Worm (Caenorhabditis elegans) whole organism, dauer: ENCODE results near the gene nsph-3.1.
"Not testable (repeated sequence)": the region's sequence is repeated elsewhere in the genome, so short reads cannot be mapped to it uniquely, and the experiment has no call there.

Experiments used
- unc-62 ChIP-seq: sonication (generic microtip); optimal IDR thresholded peaks from 2 replicates; lab custom pipeline; 2017; ENCODE audit warnings: missing biosample characterization, missing genetic modification reagents, missing genetic modification characterization

The nsph-3.1 gene

DNA sequence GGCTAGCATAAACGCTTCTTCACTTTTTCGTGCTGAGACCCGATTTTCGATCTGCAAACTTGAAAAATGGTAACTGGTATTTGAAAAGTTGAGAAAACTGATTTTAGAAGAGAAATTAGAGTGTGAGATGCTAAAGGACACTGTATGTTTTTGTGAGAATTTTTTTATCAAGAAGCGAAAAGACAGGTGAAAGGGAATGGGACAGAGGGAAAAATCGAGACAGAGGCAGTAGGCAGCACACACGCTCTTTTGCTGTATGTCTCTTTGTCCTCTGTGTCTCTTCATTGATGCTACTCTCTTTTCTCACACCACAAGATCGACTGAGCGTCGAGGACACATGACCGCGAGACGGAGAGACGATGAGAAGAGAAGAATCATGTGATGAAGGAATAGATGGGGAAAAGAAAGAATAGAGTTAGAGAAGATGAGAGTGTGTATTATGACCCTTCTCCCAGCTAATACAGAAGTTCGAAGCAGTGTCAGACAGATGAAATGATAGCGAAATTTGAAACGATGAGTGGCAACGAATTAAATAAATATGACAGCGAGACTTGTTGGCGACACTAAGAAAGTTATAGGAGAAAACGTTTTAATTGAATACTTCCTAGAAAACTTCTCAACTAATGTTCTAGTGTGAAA is 13.6 kb upstream of the nsph-3.1 start, which contains the start of gene lgg-2:
lgg-2 (minus strand) TSS at position 51 of the 639 bp plus-strand sequence.
- no peak for TF ChIP-seq unc-62 (GFP tag; lab: Kevin White, UChicago)

DNA sequence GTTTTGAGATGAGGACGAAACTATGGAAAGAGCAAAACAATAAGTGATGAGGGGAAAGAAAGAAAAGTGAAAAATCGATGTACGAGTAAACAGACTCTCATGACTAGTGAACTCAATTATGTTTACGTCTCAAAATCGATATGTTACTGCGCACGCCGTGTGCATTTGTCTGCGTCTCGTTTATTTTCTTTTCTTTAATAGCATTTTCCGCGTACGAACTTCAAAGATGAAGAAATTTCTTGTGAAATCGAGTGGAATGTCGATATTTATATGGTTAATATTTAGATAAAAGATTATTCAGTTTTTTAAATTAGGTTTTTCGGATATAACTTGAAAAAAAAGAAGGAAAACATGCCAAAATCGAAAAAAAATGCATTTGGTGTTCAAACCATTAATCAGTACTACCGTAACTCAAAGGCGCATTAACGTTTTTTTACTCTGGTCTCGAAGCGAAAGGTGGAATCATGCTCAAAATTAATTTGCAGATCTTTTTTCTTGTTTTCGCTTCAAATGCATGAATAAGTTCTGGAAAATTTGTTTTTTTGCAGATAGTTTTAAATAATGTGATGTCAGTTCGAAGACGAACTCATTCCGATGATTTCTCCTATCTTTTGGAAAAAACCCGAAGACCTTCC is 12.6 kb upstream of the nsph-3.1 start, which contains the start of gene fic-1:
fic-1 (plus strand) TSS at position 549 of the 635 bp plus-strand sequence.
- no peak for TF ChIP-seq unc-62 (GFP tag; lab: Kevin White, UChicago)

DNA sequence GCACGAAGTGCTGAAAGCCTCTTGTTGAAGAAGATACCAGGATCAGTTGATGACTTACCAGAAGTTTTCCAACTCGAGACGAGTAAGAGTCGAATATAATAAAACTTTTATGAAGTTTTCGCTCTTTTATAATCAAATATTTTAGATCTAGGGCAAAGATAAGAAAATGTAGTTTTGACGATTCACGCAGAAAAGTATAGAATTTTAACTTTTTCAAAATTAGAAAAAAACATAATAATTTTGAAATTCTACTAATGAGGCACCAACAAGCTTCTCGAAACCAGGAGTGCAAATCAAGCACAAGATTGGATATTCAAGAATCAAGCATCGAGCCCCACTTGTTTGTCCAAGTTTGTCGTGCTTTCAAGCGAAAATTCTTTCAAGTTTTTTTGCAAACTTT is 813 bp upstream of the nsph-3.1 start, which contains the start of gene Y69E1A.1:
Y69E1A.1 (minus strand) TSS at position 101 of the 400 bp plus-strand sequence.
- TF ChIP-seq unc-62 (GFP tag; lab: Kevin White, UChicago), result no peak

DNA sequence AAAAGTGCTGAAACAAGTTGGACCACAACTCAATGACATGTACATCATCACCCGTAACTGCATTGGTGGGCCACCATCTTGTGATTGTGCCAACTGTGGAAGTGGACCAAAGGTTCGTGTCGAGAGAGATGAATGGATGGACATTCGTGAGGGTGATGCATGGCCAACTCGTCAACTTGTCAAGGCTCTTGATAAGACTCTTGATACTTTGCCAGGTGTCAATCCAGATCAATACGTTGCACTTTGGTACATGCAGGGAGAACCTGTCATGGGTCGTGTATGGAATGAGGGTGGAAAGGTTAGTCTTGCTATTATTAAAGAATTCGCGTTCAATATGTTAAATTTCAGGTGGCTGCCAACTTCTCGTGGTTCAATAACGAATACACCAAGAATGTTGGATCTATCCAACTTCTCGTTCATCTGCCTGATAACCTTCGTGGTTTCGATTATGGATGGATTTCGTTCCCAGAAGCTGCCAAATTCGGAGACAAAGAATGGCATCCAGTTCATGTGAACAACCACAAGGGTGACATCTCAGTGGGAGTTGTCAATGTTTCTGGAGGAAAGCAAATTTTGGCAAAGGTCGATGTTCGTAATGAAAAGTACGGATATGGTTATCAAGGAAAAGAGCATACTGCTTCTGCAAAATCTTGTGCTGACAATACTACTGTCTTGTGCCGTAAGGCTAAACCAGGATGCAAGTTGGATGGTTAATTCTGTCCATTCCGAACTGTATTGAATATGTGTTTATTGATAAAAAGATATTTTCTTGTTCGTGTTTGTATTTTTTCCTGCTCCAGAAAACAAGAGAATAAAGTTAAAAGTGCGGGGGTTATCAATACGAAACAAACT is 979 bp downstream of the nsph-3.1 start:
- TF ChIP-seq unc-62 (GFP tag; lab: Kevin White, UChicago), result no peak

DNA sequence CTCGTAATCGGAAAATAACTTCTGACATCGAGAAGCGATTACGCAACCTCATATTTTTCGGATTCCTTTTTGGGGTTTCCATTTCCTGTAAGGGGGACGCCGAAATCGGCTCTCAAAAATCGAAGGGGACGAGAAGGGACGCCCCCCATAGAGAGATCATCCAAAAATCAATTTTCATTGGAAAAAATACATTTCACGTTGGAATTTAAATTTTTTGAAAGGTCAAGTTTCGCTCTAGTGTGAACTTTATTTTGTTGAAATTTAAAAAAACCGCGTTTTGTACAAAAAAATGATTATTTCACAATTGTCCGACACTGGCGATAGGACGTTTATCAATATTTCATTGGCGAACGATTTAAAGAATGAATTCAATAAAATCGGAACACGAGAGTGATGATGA is 2.4 kb downstream of the nsph-3.1 start, which contains the start of gene Y69E1A.3:
Y69E1A.3 (plus strand) TSS at position 301 of the 400 bp plus-strand sequence.
- no peak for TF ChIP-seq unc-62 (GFP tag; lab: Kevin White, UChicago)

DNA sequence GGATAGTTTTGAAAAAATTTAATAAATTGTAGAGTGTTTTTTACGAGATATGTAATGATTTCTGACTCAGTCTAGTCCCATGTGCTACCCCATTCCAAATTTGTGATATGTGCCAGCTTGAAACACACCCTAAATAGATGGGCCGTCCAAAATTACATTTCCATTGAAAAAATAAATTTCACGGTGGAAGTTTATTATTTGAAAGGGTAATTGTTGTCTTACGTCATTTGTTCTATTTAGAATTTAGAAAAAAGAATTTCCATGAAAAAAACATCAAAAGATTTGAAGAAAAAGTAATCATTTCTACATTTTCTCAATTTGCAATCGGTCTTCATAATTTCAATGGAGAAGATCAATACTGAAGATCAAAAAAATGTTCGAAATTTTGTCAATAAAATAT is 5.3 kb downstream of the nsph-3.1 start, which contains the start of gene Y69E1A.4:
Y69E1A.4 (plus strand) TSS at position 301 of the 400 bp plus-strand sequence.
- not testable (repeated sequence) for TF ChIP-seq unc-62 (GFP tag; lab: Kevin White, UChicago)

DNA sequence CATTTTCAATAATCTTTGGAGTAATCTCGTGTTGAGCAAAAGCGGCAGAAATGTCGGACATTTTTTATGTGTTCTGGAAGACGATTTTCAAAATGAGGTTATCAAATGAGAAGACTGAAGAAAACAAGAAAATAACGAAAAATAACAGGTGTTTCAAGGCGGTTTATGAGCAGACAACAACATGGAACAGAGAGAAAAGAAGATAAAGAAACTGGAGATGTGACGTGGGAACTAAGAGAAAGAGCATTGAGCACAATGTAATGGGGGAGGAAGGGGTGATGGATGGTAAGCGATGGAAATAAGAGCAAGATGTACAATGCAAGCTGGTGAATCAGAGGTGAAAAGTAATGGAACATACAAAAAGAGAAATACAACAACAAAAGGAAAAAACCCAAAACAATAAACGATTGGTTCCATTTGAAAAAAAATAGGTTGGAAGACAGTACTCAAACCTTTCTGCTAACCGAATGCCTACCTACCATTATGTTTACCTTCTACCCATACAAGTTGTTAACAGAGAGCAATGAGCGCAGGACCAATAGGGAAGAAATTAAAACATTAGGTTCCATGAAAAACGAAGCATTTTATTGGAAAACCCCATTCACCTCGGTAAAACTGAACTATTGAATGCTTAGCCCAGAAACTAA is 8.1 kb downstream of the nsph-3.1 start, which contains the start of gene Y69E1A.5:
Y69E1A.5 (minus strand) TSS at position 73 of the 647 bp plus-strand sequence.
- no peak for TF ChIP-seq unc-62 (GFP tag; lab: Kevin White, UChicago)

DNA sequence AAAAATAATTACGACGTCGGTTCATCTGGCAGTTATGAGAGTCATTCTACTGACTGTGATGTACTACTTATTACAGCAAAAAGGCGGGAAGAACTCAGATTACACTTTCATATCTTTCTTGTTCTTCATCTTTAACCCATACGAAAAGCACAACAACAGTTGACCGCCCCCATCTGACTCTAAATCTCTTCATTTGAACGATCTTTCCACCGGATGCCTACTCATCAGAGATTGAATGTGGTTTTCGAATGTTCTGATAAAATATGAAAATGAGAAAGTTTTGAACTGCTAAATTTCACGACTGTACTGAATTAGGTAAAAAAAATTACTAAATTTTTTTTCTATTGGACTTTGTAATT is 8.6 kb downstream of the nsph-3.1 start, which contains the start of gene sri-19:
sri-19 (plus strand) TSS at position 143 of the 359 bp plus-strand sequence.
- no peak for TF ChIP-seq unc-62 (GFP tag; lab: Kevin White, UChicago)

DNA sequence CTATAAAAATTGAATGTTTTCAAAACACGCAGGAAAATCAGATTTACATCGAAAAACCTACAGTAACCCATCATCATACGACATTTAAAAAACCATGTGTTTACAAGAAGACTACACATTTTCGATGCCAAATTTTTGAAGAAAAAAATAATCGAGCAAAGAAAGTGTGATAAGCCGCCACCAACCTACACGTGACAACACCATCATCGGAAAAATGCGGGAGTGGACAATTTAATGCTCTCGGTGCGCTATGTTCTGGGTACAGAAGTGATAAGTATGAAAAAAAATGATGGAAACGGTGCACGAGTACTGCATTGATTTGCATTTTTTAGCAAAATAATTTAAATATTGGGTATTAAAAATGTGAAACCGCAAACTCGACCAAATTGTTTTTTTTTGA is 15.1 kb downstream of the nsph-3.1 start:
- no peak for TF ChIP-seq unc-62 (GFP tag; lab: Kevin White, UChicago)

DNA sequence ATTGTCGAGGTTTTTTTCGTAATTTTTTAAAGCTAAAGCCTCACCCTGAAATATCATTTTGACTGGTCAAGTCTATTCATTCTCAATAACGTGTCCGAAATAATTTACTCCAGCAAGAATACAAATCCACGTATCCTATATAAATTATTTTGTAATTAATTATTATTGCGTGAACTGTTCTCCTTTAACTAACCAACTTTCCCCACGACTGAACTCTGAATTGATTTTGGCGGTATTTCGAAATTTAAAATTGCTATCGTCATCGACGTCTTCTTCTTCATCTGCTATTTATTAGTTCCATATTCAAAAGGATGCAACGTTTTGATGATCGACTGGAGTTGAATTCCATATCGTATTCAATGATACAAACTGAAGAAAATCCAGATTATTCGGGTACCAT is 16.7 kb downstream of the nsph-3.1 start, which contains the start of the genes aqp-3 and Y69E1A.8:
aqp-3 (minus strand) TSS at position 101 of the 400 bp plus-strand sequence.
Y69E1A.8 (plus strand) TSS at position 246 of the 400 bp plus-strand sequence.
- TF ChIP-seq unc-62 (GFP tag; lab: Kevin White, UChicago), result no peak

DNA sequence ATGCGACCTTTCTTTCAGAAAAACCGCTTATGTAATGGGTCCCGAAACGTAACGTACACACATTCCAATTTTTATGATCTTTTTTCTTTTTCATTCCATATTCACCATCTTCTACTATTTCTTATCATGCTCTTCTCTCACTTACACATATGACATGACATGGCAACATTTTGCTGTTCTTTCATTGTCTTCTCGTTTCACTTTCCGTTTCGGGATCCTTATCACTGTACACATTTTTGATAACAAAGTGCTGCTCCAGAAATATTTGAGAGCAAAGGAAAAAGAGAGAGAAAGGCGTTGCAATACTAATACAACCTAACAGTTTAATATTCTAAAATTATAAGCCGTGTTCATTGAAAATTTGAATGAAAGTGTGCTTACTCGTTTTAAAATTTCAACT is 20.7 kb downstream of the nsph-3.1 start:
- TF ChIP-seq unc-62 (GFP tag; lab: Kevin White, UChicago), result no peak

DNA sequence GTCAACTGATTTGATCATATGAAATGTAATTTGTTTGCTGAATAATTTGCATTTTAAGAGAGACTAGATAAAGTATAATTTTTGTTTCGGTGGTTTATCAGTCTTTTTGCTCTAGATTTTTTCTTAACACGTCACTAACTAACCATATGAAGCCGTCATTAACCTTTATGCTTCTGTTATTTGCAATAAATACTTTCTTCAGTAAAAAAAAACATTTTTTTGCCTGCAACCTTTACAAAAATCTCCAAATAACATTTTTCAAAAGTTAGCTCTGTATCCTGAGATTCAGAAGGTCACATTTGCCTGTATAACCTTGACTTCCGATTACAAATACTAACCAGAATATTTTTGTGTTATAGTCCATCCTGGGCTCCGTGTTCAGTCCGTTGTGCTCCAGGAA is 21.2 kb downstream of the nsph-3.1 start:
- TF ChIP-seq unc-62 (GFP tag; lab: Kevin White, UChicago), result no peak

DNA sequence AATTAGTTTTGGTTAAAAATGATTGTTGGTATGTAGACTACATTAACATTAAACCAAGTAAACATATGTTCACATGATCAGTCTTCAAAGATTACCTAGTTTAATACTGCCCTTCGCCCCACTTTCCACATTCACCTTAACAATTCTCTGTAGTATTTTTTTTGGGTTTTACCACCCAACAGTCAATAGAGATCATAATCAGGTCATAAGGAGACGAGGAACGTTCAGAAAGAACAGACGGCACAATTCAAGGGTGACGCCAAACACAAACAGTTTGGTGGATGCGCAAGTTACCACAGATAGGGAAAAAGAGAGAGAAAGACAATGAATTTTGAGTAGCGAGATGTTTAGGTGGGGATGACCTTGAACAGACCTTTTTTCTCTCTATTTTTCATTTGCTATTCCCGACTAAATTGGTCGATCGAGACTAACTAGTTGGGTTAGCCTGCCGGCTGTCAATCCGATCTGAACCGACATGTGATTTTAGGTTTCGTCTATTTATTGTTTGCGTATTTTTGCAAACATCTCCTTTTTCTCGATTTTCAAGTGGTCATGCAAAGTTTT is 22.1 kb downstream of the nsph-3.1 start:
- no peak for TF ChIP-seq unc-62 (GFP tag; lab: Kevin White, UChicago)

DNA sequence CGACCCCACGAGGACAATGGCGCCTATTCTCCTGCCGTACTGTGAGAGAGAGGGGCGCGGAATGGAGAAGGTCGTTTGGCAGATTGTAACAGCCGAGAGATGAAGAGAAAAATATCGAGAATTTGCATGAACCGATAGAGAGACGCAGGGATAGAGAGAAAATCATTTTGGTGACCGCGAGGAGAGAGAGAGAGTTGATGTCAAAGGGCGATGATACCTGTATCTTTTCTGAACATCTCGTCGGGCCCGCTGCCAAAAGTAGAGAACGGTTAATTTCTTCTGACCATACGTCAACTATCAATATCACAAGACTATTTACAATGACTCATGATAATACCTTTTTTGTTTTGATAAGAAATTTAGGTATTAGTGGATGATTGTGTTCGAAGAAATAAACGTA is 26.4 kb downstream of the nsph-3.1 start:
- no peak for TF ChIP-seq unc-62 (GFP tag; lab: Kevin White, UChicago)

DNA sequence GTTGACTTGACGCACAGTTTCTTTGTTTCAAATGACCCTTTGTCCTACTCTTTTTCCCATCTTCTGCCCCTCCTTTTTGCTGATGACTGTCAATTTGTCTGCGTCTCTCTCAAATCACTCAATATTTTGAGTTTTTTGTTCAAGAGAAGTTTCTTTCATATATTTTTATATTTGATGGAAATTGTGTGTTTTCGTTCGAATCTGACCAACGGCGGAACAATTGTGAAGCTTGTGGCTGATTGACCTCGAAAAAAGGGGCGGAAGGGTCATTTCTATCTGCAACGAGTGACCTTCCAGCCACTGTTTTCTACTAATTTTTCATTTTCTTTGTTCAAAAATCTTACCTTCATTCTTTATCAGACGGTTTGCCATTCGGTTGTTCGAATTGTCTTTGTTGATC is 29.0 kb downstream of the nsph-3.1 start:
- no peak for TF ChIP-seq unc-62 (GFP tag; lab: Kevin White, UChicago)
